Fruit fly (Drosophila melanogaster): ENCODE results near the gene Oat.

Oat gene

dm6 chr3L:19598369-19599148 lies 51.1 kb downstream of the Oat start, which contains the start of the genes ash1 and Taf6 (continued):
- peak; percentile 90 for TF ChIP-seq Sin3A (optimal IDR thresholded peaks at IDR 0.05)
- TF ChIP-seq CG7963 (GFP tag; IDR thresholded peaks at IDR 0.05; ENCODE audit: partially characterized antibody) = peak; percentile 49; the same call in 1 of the 3 replicates
- TF ChIP-seq CG4820 (GFP tag; optimal IDR thresholded peaks at IDR 0.05) = no peak
- TF ChIP-seq tna (GFP tag; IDR thresholded peaks at IDR 0.05; ENCODE audit: partially characterized antibody) = no peak; the same call in 1 of the 2 replicates
- peak; percentile 90 for TF ChIP-seq nerfin-1 (tag; optimal IDR thresholded peaks at IDR 0.05)
- no peak for TF ChIP-seq CG17612 (GFP tag; IDR thresholded peaks at IDR 0.05)
- TF ChIP-seq CG1024 (GFP tag; IDR thresholded peaks at IDR 0.05) = no peak
- no peak for TF ChIP-seq CG33557 (GFP tag; optimal IDR thresholded peaks at IDR 0.05)
- TF ChIP-seq CG7839 (tag; optimal IDR thresholded peaks at IDR 0.05) = no peak
- no peak for TF ChIP-seq insv (GFP tag; optimal IDR thresholded peaks at IDR 0.05)
- no peak for TF ChIP-seq H15 (GFP tag; IDR thresholded peaks at IDR 0.05)
- no peak for TF ChIP-seq Xrp1 (GFP tag; IDR thresholded peaks at IDR 0.05)
- TF ChIP-seq CG8281 (tag; optimal IDR thresholded peaks at IDR 0.05) = no peak
- no peak for TF ChIP-seq CrebB (tag; optimal IDR thresholded peaks at IDR 0.05)
- peak; percentile 73 for TF ChIP-seq Scr (GFP tag; IDR thresholded peaks at IDR 0.05; ENCODE audit: partially characterized antibody)
- no peak for TF ChIP-seq NFAT (GFP tag; IDR thresholded peaks at IDR 0.05)
- TF ChIP-seq bigmax (GFP tag; optimal IDR thresholded peaks at IDR 0.05) = no peak
- TF ChIP-seq aop (GFP tag; IDR thresholded peaks at IDR 0.05) = no peak
- TF ChIP-seq ato (GFP tag; IDR thresholded peaks at IDR 0.05; ENCODE audit: partially characterized antibody) = no peak
- peak; percentile 80 for TF ChIP-seq gfzf (GFP tag; optimal IDR thresholded peaks at IDR 0.05)
- no peak for TF ChIP-seq gt (GFP tag; IDR thresholded peaks at IDR 0.05)
- TF ChIP-seq zen (tag; optimal IDR thresholded peaks at IDR 0.05) = peak; percentile 12
- no peak for TF ChIP-seq CG8944 (GFP tag; optimal IDR thresholded peaks at IDR 0.05)
- no peak for TF ChIP-seq CG4360 (GFP tag; IDR thresholded peaks at IDR 0.05)
- peak; percentile 29; the same call in 1 of the 2 replicates for TF ChIP-seq CG3847 (GFP tag; IDR thresholded peaks at IDR 0.05)
- peak; percentile 61 for TF ChIP-seq Bgb (GFP tag; IDR thresholded peaks at IDR 0.05; ENCODE audit: partially characterized antibody)
- TF ChIP-seq eyg (GFP tag; optimal IDR thresholded peaks at IDR 0.05) = no peak
- TF ChIP-seq stc (GFP tag; IDR thresholded peaks at IDR 0.05) = no peak
- TF ChIP-seq CG43689 (GFP tag; IDR thresholded peaks at IDR 0.05) = no peak
- no peak for TF ChIP-seq CG6654 (GFP tag; optimal IDR thresholded peaks at IDR 0.05)
- TF ChIP-seq hbn (GFP tag; IDR thresholded peaks at IDR 0.05; ENCODE audit: partially characterized antibody) = peak; percentile 55; the same call in 1 of the 2 replicates
- TF ChIP-seq Drgx (GFP tag; IDR thresholded peaks at IDR 0.05) = no peak
- no peak for TF ChIP-seq tx (GFP tag; optimal IDR thresholded peaks at IDR 0.05)
- no peak for TF ChIP-seq pb (GFP tag; optimal IDR thresholded peaks at IDR 0.05)
- TF ChIP-seq dan (GFP tag; IDR thresholded peaks at IDR 0.05) = no peak
- TF ChIP-seq sd (tag; optimal IDR thresholded peaks at IDR 0.05) = no peak
- no peak for TF ChIP-seq klu (GFP tag; IDR thresholded peaks at IDR 0.05)
- peak; percentile 25 for TF ChIP-seq CG15514 (GFP tag; optimal IDR thresholded peaks at IDR 0.05)
- TF ChIP-seq E2f2 (GFP tag; IDR thresholded peaks at IDR 0.05) = peak; percentile 12; the same call in 1 of the 2 replicates
- no peak for TF ChIP-seq CG1832 (GFP tag; optimal IDR thresholded peaks at IDR 0.05)
- TF ChIP-seq bbx (GFP tag; IDR thresholded peaks at IDR 0.05; ENCODE audit: partially characterized antibody) = 0 out of 2 replicates have a peak, but pooled peaks have one; percentile 20
- no peak for TF ChIP-seq fu2 (GFP tag; optimal IDR thresholded peaks at IDR 0.05)
- no peak for TF ChIP-seq CG8089 (GFP tag; optimal IDR thresholded peaks at IDR 0.05)
- peak; percentile 64 for TF ChIP-seq pzg (GFP tag; optimal IDR thresholded peaks at IDR 0.05)
- TF ChIP-seq odd (GFP tag; optimal IDR thresholded peaks at IDR 0.05) = no peak
- TF ChIP-seq corto (GFP tag; optimal IDR thresholded peaks at IDR 0.05) = no peak
- no peak for TF ChIP-seq Bdp1 (GFP tag; optimal IDR thresholded peaks at IDR 0.05)
- TF ChIP-seq PHDP (tag; optimal IDR thresholded peaks at IDR 0.05) = no peak
- no peak for TF ChIP-seq CG3838 (GFP tag; optimal IDR thresholded peaks at IDR 0.05)

Data from whole organism, embryonic.